Worm (Caenorhabditis elegans): ENCODE data around the gene aagr-3.
A peak's percentile ranks its signal among the peaks of the same experiment; 100 is the strongest.

Gene aagr-3

ce11 chrV:9731852-9732251, 2.5 kb upstream of the aagr-3 start (continued):
- TF ChIP-seq elt-1 (tag; optimal IDR thresholded peaks at IDR 0.05) (no peak), peb-1 (tag; optimal IDR thresholded peaks at IDR 0.05) (no peak), mbf-1 (tag; optimal IDR thresholded peaks at IDR 0.05) (no peak), lsy-2 (tag; optimal IDR thresholded peaks at IDR 0.05) (no peak), crh-2 (tag; optimal IDR thresholded peaks at IDR 0.05) (peak; percentile 29), nhr-12 (tag; optimal IDR thresholded peaks at IDR 0.05) (no peak), blmp-1 (tag; optimal IDR thresholded peaks at IDR 0.05; ENCODE audit: insufficient read depth) (no peak), ceh-82 (tag; optimal IDR thresholded peaks at IDR 0.05) (no peak), F13H6.1 (tag; optimal IDR thresholded peaks at IDR 0.05) (no peak), nhr-237 (tag; optimal IDR thresholded peaks at IDR 0.05) (no peak), zag-1 (tag; optimal IDR thresholded peaks at IDR 0.05) (no peak), lin-13 (GFP tag; optimal IDR thresholded peaks at IDR 0.05) (no peak), nhr-23 (tag; optimal IDR thresholded peaks at IDR 0.05) (no peak), egl-27 (tag; optimal IDR thresholded peaks at IDR 0.05) (no peak), sem-4 (tag; optimal IDR thresholded peaks at IDR 0.05) (peak; percentile 32), snpc-4 (tag; optimal IDR thresholded peaks at IDR 0.05) (no peak), mdl-1 (tag; optimal IDR thresholded peaks at IDR 0.05) (no peak), elt-3 (tag; optimal IDR thresholded peaks at IDR 0.05) (no peak), sma-9 (GFP tag; optimal IDR thresholded peaks at IDR 0.05) (peak; percentile 12), sma-9 (tag; optimal IDR thresholded peaks at IDR 0.05) (no peak), ceh-16 (tag; optimal IDR thresholded peaks at IDR 0.05) (no peak), sma-3 (GFP tag; optimal IDR thresholded peaks at IDR 0.05) (no peak), mab-5 (tag; optimal IDR thresholded peaks at IDR 0.05) (no peak), Y55F3AM.14 (GFP tag; optimal IDR thresholded peaks at IDR 0.05) (no peak), nhr-10 (tag; optimal IDR thresholded peaks at IDR 0.05) (no peak)

- peak; percentile 93 for TF ChIP-seq zag-1 (tag; optimal IDR thresholded peaks at IDR 0.05)
- TF ChIP-seq gmeb-1 (tag; optimal IDR thresholded peaks at IDR 0.05), result peak; percentile 68
- no peak for TF ChIP-seq nhr-237 (tag; optimal IDR thresholded peaks at IDR 0.05)
- TF ChIP-seq sma-3 (GFP tag; optimal IDR thresholded peaks at IDR 0.05), result peak; percentile 93
- no peak for TF ChIP-seq elt-1 (tag; optimal IDR thresholded peaks at IDR 0.05)
- peak; percentile 90 to 98 for TF ChIP-seq lsy-2 (tag; optimal IDR thresholded peaks at IDR 0.05)
- no peak for TF ChIP-seq R02D3.7 (tag; optimal IDR thresholded peaks at IDR 0.05)
- TF ChIP-seq peb-1 (tag; optimal IDR thresholded peaks at IDR 0.05), result no peak
- TF ChIP-seq nhr-77 (tag; optimal IDR thresholded peaks at IDR 0.05), result no peak
- no peak for TF ChIP-seq ceh-82 (tag; optimal IDR thresholded peaks at IDR 0.05)
- TF ChIP-seq ama-1 (optimal IDR thresholded peaks at IDR 0.05), result peak; percentile 99
- TF ChIP-seq nhr-11 (tag; optimal IDR thresholded peaks at IDR 0.05), result peak; percentile 77
- peak; percentile 90 for TF ChIP-seq sma-9 (GFP tag; optimal IDR thresholded peaks at IDR 0.05)
- no peak for TF ChIP-seq sma-9 (tag; optimal IDR thresholded peaks at IDR 0.05)
- peak; percentile 76 for TF ChIP-seq mab-5 (tag; optimal IDR thresholded peaks at IDR 0.05)
- TF ChIP-seq nhr-25 (tag; optimal IDR thresholded peaks at IDR 0.05), result peak; percentile 93
- peak; percentile 94 for TF ChIP-seq ztf-4 (tag; optimal IDR thresholded peaks at IDR 0.05)
- peak; percentile 39 for TF ChIP-seq ztf-11 (tag; optimal IDR thresholded peaks at IDR 0.05)
- TF ChIP-seq dmd-4 (tag; optimal IDR thresholded peaks at IDR 0.05), result no peak
- TF ChIP-seq nhr-12 (tag; optimal IDR thresholded peaks at IDR 0.05), result no peak
- TF ChIP-seq unc-55 (GFP tag; optimal IDR thresholded peaks at IDR 0.05), result peak; percentile 95
- peak; percentile 98 for TF ChIP-seq F13H6.1 (tag; optimal IDR thresholded peaks at IDR 0.05)
- TF ChIP-seq ceh-16 (tag; optimal IDR thresholded peaks at IDR 0.05), result peak; percentile 91
- TF ChIP-seq alr-1 (tag; optimal IDR thresholded peaks at IDR 0.05), result no peak
- TF ChIP-seq blmp-1 (tag; optimal IDR thresholded peaks at IDR 0.05; ENCODE audit: insufficient read depth), result peak; percentile 76
- TF ChIP-seq lin-13 (GFP tag; optimal IDR thresholded peaks at IDR 0.05), result peak; percentile 88
- no peak for TF ChIP-seq nhr-23 (tag; optimal IDR thresholded peaks at IDR 0.05)
- TF ChIP-seq C34F6.9 (tag; optimal IDR thresholded peaks at IDR 0.05), result peak; percentile 96
- TF ChIP-seq elt-3 (tag; optimal IDR thresholded peaks at IDR 0.05), result no peak
- no peak for TF ChIP-seq mbf-1 (tag; optimal IDR thresholded peaks at IDR 0.05)
- TF ChIP-seq ZK546.5 (tag; optimal IDR thresholded peaks at IDR 0.05), result peak; percentile 61
- peak; percentile 69 for TF ChIP-seq unc-39 (tag; optimal IDR thresholded peaks at IDR 0.05)
- TF ChIP-seq fos-1 (tag; optimal IDR thresholded peaks at IDR 0.05), result peak; percentile 97
- TF ChIP-seq lin-11 (tag; optimal IDR thresholded peaks at IDR 0.05), result peak; percentile 98
- peak; percentile 85 for TF ChIP-seq egl-27 (tag; optimal IDR thresholded peaks at IDR 0.05)
- TF ChIP-seq sem-4 (tag; optimal IDR thresholded peaks at IDR 0.05), result peak; percentile 61
- TF ChIP-seq lin-39 (tag; optimal IDR thresholded peaks at IDR 0.05), result peak; percentile 80
- TF ChIP-seq aly-2 (tag; optimal IDR thresholded peaks at IDR 0.05), result no peak
- TF ChIP-seq nhr-21 (tag; optimal IDR thresholded peaks at IDR 0.05), result peak; percentile 96
- peak; percentile 98 for TF ChIP-seq crh-2 (tag; optimal IDR thresholded peaks at IDR 0.05)
- TF ChIP-seq snpc-4 (tag; optimal IDR thresholded peaks at IDR 0.05), result peak; percentile 79
- no peak for TF ChIP-seq unc-62 (GFP tag; optimal IDR thresholded peaks at IDR 0.05)
- peak; percentile 90 to 98 for TF ChIP-seq mdl-1 (tag; optimal IDR thresholded peaks at IDR 0.05)
- TF ChIP-seq ztf-1 (GFP tag; conservative IDR thresholded peaks at IDR 0.05), result 0 out of 2 replicates have a peak, but pooled peaks have one; percentile 63
- TF ChIP-seq nhr-10 (tag; optimal IDR thresholded peaks at IDR 0.05), result peak; percentile 23
- peak; percentile 90 for TF ChIP-seq Y55F3AM.14 (GFP tag; optimal IDR thresholded peaks at IDR 0.05)
These were observed 1.7 kb upstream of the aagr-3 start for ce11 chrV:9730743-9731706.
